Fruit fly (Drosophila melanogaster) whole organism, prepupa: Measurements from ENCODE around the gene CG15254.

ENCODE experiments used
- Blimp-1 ChIP-seq: fragments of 200-800 bp; sonication (Bioruptor generic); optimal IDR thresholded peaks from 3 replicates; lab custom pipeline; 2017; ENCODE audit warnings: missing biosample characterization, missing genetic modification characterization, mild to moderate bottlenecking, moderate library complexity, missing genetic modification reagents
- CG1621 ChIP-seq: fragments of 200-800 bp; sonication (Bioruptor generic); optimal IDR thresholded peaks from 3 replicates; lab custom pipeline; 2018; ENCODE audit warnings: missing biosample characterization, mild to moderate bottlenecking, missing genetic modification characterization
- CG7368 ChIP-seq: fragments of 200-800 bp; sonication (Bioruptor generic); optimal IDR thresholded peaks from 3 replicates; lab custom pipeline; 2016; ENCODE audit warnings: missing biosample characterization, missing genetic modification characterization
- CG9139 ChIP-seq: fragments of 200-800 bp; sonication (Bioruptor generic); optimal IDR thresholded peaks from 3 replicates; lab custom pipeline; 2017; ENCODE audit warnings: missing biosample characterization, mild to moderate bottlenecking, missing genetic modification characterization
- Eip75B ChIP-seq: fragments of 200-800 bp; sonication (Bioruptor generic); optimal IDR thresholded peaks from 3 replicates; lab custom pipeline; 2016; ENCODE audit warnings: missing biosample characterization, missing genetic modification characterization
- Hr39 ChIP-seq: fragments of 200-800 bp; sonication (Bioruptor generic); optimal IDR thresholded peaks from 2 replicates; lab custom pipeline; 2016; ENCODE audit warnings: missing biosample characterization, missing genetic modification characterization
- Sox102F ChIP-seq: fragments of 200-800 bp; sonication (Bioruptor generic); optimal IDR thresholded peaks from 2 replicates; lab custom pipeline; 2016; ENCODE audit warnings: missing biosample characterization, mild to moderate bottlenecking, missing genetic modification characterization

- TF ChIP-seq CG7368 = no peak
- TF ChIP-seq CG1621 (tag; lab: Kevin White, UChicago) = no peak
- TF ChIP-seq CG9139 = no peak
- TF ChIP-seq Blimp-1 (GFP tag; lab: Kevin White, UChicago) = no peak
- no peak for TF ChIP-seq Eip75B
- TF ChIP-seq Sox102F = no peak
- TF ChIP-seq Hr39 (GFP tag; lab: Kevin White, UChicago) = no peak
Observed at dm6 chr2L:15628378-15628777, 13.8 kb upstream of the CG15254 start, which contains the start of gene CG7631.
